Fruit fly (Drosophila melanogaster) whole organism, pupa: ENCODE measurements around the gene koko.
A peak's percentile ranks its signal among the peaks of the same experiment; 100 is the strongest.

Experiments used
- CG10348 ChIP-seq: fragments of 200-800 bp; sonication (Bioruptor generic); IDR thresholded peaks from 2 replicates; pipeline ENCODE4 v1.3.6; 2022; ENCODE audit warnings: missing biosample characterization, missing genetic modification characterization
- CG12605 ChIP-seq: fragments of 200-800 bp; sonication (Bioruptor generic); IDR thresholded peaks from 2 replicates; pipeline ENCODE4 v1.3.6; 2022; ENCODE audit warnings: missing biosample characterization, missing genetic modification characterization
- CG13204 ChIP-seq: fragments of 200-800 bp; sonication (Bioruptor generic); optimal IDR thresholded peaks from 2 replicates; lab custom pipeline; 2018; ENCODE audit warnings: missing biosample characterization, mild to moderate bottlenecking, missing genetic modification characterization, moderate library complexity
- CG14655 ChIP-seq: fragments of 200-800 bp; sonication (Bioruptor generic); optimal IDR thresholded peaks from 3 replicates; lab custom pipeline; 2017; ENCODE audit warnings: mild to moderate bottlenecking, missing biosample characterization, missing genetic modification reagents, missing genetic modification characterization
- CG15710 ChIP-seq: fragments of 200-800 bp; sonication (Bioruptor generic); optimal IDR thresholded peaks from 2 replicates; lab custom pipeline; 2018; ENCODE audit warnings: missing biosample characterization, mild to moderate bottlenecking, missing genetic modification characterization, moderate library complexity
- CG17806 ChIP-seq: fragments of 200-800 bp; sonication (Bioruptor generic); optimal IDR thresholded peaks from 2 replicates; lab custom pipeline; 2018; ENCODE audit warnings: missing biosample characterization, mild to moderate bottlenecking, missing genetic modification characterization, moderate library complexity
- CG32121 ChIP-seq: fragments of 200-800 bp; sonication (Bioruptor generic); IDR thresholded peaks from 2 replicates; pipeline ENCODE4 v1.3.6; 2022; ENCODE audit warnings: missing biosample characterization, missing genetic modification characterization
- CG34367 ChIP-seq: fragments of 200-800 bp; sonication (Bioruptor generic); optimal IDR thresholded peaks from 2 replicates; lab custom pipeline; 2018; ENCODE audit warnings: missing biosample characterization, mild to moderate bottlenecking, missing genetic modification characterization
- CG4496 ChIP-seq: fragments of 200-800 bp; sonication (Bioruptor generic); IDR thresholded peaks from 3 replicates; pipeline ENCODE4 v1.3.6; 2022; ENCODE audit warnings: missing biosample characterization, missing genetic modification characterization
- CG8159 ChIP-seq: fragments of 200-800 bp; sonication (Bioruptor generic); optimal IDR thresholded peaks from 3 replicates; lab custom pipeline; 2018; ENCODE audit warnings: missing biosample characterization, mild to moderate bottlenecking, missing genetic modification characterization, moderate library complexity
- CG8301 ChIP-seq: fragments of 200-800 bp; sonication (Bioruptor generic); optimal IDR thresholded peaks from 2 replicates; lab custom pipeline; 2018; ENCODE audit warnings: missing biosample characterization, mild to moderate bottlenecking, missing genetic modification characterization
- CG9948 ChIP-seq: fragments of 200-800 bp; sonication (Bioruptor generic); optimal IDR thresholded peaks from 2 replicates; lab custom pipeline; 2018; ENCODE audit warnings: missing biosample characterization, mild to moderate bottlenecking, missing genetic modification characterization, moderate library complexity
- D1 ChIP-seq: fragments of 200-800 bp; sonication (Bioruptor generic); optimal IDR thresholded peaks from 2 replicates; lab custom pipeline; 2018; ENCODE audit warnings: missing biosample characterization, mild to moderate bottlenecking, missing genetic modification characterization, moderate library complexity
- EcR ChIP-seq: fragments of 200-800 bp; sonication (Bioruptor generic); optimal IDR thresholded peaks from 3 replicates; lab custom pipeline; 2019; ENCODE audit warnings: missing biosample characterization, missing genetic modification characterization, mild to moderate bottlenecking, moderate library complexity, missing genetic modification reagents
- Ets98B ChIP-seq: fragments of 200-800 bp; sonication (Bioruptor generic); IDR thresholded peaks from 2 replicates; pipeline ENCODE4 v1.3.6; 2022; ENCODE audit warnings: missing biosample characterization, missing genetic modification characterization
- Pif1A ChIP-seq: fragments of 200-800 bp; sonication (Bioruptor generic); optimal IDR thresholded peaks from 3 replicates; lab custom pipeline; 2016; ENCODE audit warnings: missing biosample characterization, missing genetic modification characterization
- Pif1B ChIP-seq: fragments of 200-800 bp; sonication (Bioruptor generic); optimal IDR thresholded peaks from 3 replicates; lab custom pipeline; 2016; ENCODE audit warnings: missing biosample characterization, missing genetic modification characterization
- Snoo ChIP-seq: fragments of 200-800 bp; sonication (Bioruptor generic); optimal IDR thresholded peaks from 3 replicates; lab custom pipeline; 2017; ENCODE audit warnings: missing biosample characterization, mild to moderate bottlenecking, missing genetic modification characterization, inconsistent platforms
- fd96Ca ChIP-seq: fragments of 200-800 bp; sonication (Bioruptor generic); IDR thresholded peaks from 3 replicates; pipeline ENCODE4 v1.3.6; 2022; ENCODE audit warnings: missing biosample characterization, missing genetic modification characterization
- gl ChIP-seq: fragments of 200-800 bp; sonication (Bioruptor generic); optimal IDR thresholded peaks from 2 replicates; lab custom pipeline; 2018; ENCODE audit warnings: missing biosample characterization, mild to moderate bottlenecking, missing genetic modification characterization
- rn ChIP-seq: fragments of 200-800 bp; sonication (Bioruptor generic); IDR thresholded peaks from 2 replicates; pipeline ENCODE4 v1.3.6; 2022; ENCODE audit warnings: missing biosample characterization, missing genetic modification characterization

Gene koko

DNA sequence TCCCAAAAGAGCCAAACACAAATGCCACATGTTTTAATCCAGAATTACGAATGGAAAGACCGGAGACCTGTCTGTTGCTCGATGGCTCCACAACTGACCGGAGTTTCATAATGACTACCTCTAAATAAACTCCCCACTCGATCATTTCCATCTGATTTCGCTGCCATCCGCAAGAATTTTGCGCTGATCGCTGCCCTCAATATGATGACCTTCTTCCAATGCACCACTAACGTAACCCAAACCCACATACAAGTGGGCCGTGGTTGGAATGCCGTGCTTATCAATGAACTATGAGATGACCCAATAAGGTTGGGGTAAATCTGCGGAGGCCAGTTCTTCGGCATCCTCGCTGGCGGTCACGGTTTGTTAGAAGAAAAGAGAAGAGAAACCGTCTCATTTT is 17.9 kb upstream of the koko start, which contains the start of gene CG14309:
Gene CG14309 (minus strand): TSS at position 101 of the 400 bp plus-strand sequence.
- TF ChIP-seq D1 (no peak), Pif1B (GFP tag; lab: Kevin White, UChicago) (no peak), CG17806 (tag; lab: Kevin White, UChicago) (no peak), Pif1A (GFP tag; lab: Kevin White, UChicago) (no peak), CG4496 (GFP tag; lab: Robert Waterston, UW) (no peak), CG32121 (no peak), CG12605 (no peak), CG8159 (tag; lab: Kevin White, UChicago) (no peak), CG15710 (tag; lab: Kevin White, UChicago) (no peak)

DNA sequence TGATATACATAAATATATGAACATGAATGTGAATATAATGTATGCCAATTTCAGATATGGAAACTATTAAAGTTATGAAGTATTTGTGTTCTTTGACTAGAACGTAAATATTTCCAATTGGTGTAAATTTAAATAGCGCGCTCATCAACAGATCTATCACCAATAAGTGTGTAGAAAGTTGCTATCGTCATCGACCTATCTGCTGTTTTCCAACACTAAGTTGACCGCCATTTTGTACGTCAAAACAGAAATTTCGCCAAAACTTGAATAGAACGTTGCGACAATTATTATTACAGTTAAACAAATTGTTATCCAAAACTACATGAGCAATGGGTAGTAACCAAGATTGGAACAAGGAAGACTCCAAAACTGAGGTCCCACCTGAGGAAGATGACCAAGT is 17.2 kb upstream of the koko start, which contains the start of gene cona:
Gene cona (plus strand): TSS at position 236 of the 400 bp plus-strand sequence.
- TF ChIP-seq CG17806 (tag; lab: Kevin White, UChicago): no peak
- no peak for TF ChIP-seq rn (GFP tag; lab: Robert Waterston, UW)
- TF ChIP-seq D1: no peak
- TF ChIP-seq CG34367 (tag; lab: Kevin White, UChicago): no peak
- no peak for TF ChIP-seq fd96Ca
- TF ChIP-seq Pif1B (GFP tag; lab: Kevin White, UChicago): no peak
- no peak for TF ChIP-seq CG8159 (tag; lab: Kevin White, UChicago)
- TF ChIP-seq CG14655 (GFP tag; lab: Kevin White, UChicago): no peak
- TF ChIP-seq CG4496 (GFP tag; lab: Robert Waterston, UW): no peak
- TF ChIP-seq CG32121: no peak
- no peak for TF ChIP-seq Snoo (tag; lab: Kevin White, UChicago)
- no peak for TF ChIP-seq gl
- no peak for TF ChIP-seq CG15710 (tag; lab: Kevin White, UChicago)
- TF ChIP-seq CG9948: no peak
- no peak for TF ChIP-seq Ets98B
- no peak for TF ChIP-seq CG13204 (GFP tag; lab: Kevin White, UChicago)
- no peak for TF ChIP-seq Pif1A (GFP tag; lab: Kevin White, UChicago)
- TF ChIP-seq CG10348 (GFP tag; lab: Robert Waterston, UW): no peak
- no peak for TF ChIP-seq CG8301

DNA sequence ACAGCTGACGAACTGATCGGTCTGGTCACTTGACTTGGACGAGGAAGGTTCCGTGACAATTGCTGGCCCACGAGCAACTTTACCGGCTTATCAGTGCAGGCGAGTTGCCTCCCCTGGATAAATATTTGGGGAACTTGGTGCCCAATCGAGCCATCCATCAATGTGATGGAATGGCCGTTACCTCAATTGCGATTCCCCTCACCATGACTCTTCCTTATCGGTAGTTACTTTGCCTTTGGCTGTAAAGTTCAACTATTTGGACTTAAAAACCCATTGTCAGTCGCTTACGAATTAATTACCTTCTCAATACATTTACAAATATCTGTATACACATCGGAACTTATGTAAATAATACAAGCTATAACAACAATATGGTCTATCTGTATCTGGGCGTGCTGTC is 13.0 kb upstream of the koko start, which contains the start of gene Vha100-4:
Gene Vha100-4 (minus strand): TSS at position 16 of the 400 bp plus-strand sequence.
- TF ChIP-seq CG9948: no peak
- no peak for TF ChIP-seq gl
- TF ChIP-seq EcR: no peak
- no peak for TF ChIP-seq Ets98B
- TF ChIP-seq Pif1B (GFP tag; lab: Kevin White, UChicago): no peak
- TF ChIP-seq CG12605: no peak
- no peak for TF ChIP-seq CG10348 (GFP tag; lab: Robert Waterston, UW)
- TF ChIP-seq fd96Ca: no peak
- no peak for TF ChIP-seq CG17806 (tag; lab: Kevin White, UChicago)
- no peak for TF ChIP-seq rn (GFP tag; lab: Robert Waterston, UW)
- no peak for TF ChIP-seq Snoo (tag; lab: Kevin White, UChicago)
- no peak for TF ChIP-seq CG15710 (tag; lab: Kevin White, UChicago)
- TF ChIP-seq CG14655 (GFP tag; lab: Kevin White, UChicago): no peak
- no peak for TF ChIP-seq CG13204 (GFP tag; lab: Kevin White, UChicago)
- TF ChIP-seq CG32121: no peak
- TF ChIP-seq CG4496 (GFP tag; lab: Robert Waterston, UW): no peak
- TF ChIP-seq, all 21 proteins: peak for 0

DNA sequence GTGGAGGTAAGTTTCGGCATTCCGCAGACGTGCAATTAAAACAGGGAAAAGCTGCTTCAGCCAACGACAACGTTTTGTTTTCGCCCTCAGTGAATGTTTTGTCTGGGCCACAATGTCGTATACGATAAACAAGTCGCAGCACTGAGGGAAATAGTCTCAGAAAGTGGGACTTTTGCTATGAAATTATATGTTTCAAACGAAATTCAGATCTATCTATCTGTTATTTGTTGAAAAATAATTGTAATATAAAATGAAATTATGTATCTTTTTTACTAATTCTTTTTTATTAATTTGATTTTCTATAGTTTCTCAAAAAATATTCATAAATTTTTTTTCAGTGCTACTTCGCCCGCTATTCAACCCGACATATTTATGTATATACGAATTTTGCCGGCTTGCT is 9.4 kb upstream of the koko start:
- TF ChIP-seq rn (GFP tag; lab: Robert Waterston, UW) (peak; percentile 44; the same call in 1 of the 2 replicates), CG34367 (tag; lab: Kevin White, UChicago) (peak; percentile 40), CG15710 (tag; lab: Kevin White, UChicago) (peak; percentile 71), Ets98B (peak; percentile 75), D1 (no peak), Pif1B (GFP tag; lab: Kevin White, UChicago) (peak; percentile 35), CG4496 (GFP tag; lab: Robert Waterston, UW) (no peak), CG10348 (GFP tag; lab: Robert Waterston, UW) (no peak), EcR (peak; percentile 1), Snoo (tag; lab: Kevin White, UChicago) (no peak), CG13204 (GFP tag; lab: Kevin White, UChicago) (peak; percentile 36), CG9948 (no peak), Pif1A (GFP tag; lab: Kevin White, UChicago) (peak; percentile 63), CG17806 (tag; lab: Kevin White, UChicago) (peak; percentile 36), CG12605 (peak; percentile 54), gl (peak; percentile 44), CG32121 (peak; percentile 69; the same call in 1 of the 2 replicates), CG8301 (no peak), CG8159 (tag; lab: Kevin White, UChicago) (peak; percentile 52), CG14655 (GFP tag; lab: Kevin White, UChicago) (no peak), fd96Ca (no peak)

DNA sequence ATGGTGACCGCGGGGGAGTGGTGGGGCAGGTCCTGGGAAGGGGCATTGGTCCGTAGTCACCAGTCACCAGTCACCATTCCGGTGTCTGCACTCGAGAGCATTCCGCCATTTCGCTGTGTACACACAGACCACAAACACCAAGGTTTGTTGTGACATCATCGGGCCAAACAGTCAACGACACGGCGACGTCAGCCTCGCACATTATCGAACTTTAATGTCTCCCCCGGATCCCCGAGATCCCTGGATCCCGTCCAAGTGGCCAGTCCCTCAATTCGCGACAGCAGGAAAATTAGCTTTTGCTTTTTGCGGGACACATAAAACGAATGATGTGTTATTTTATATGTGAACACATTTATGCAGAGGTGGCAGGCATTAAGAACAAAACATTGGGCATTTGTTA is 8.0 kb upstream of the koko start:
- TF ChIP-seq CG15710 (tag; lab: Kevin White, UChicago) (no peak), EcR (peak; percentile 86), CG8301 (no peak), CG14655 (GFP tag; lab: Kevin White, UChicago) (no peak), Snoo (tag; lab: Kevin White, UChicago) (no peak), Pif1A (GFP tag; lab: Kevin White, UChicago) (no peak), CG8159 (tag; lab: Kevin White, UChicago) (no peak), CG13204 (GFP tag; lab: Kevin White, UChicago) (no peak), CG4496 (GFP tag; lab: Robert Waterston, UW) (0 out of 3 replicates have a peak, but pooled peaks have one; percentile 32)

DNA sequence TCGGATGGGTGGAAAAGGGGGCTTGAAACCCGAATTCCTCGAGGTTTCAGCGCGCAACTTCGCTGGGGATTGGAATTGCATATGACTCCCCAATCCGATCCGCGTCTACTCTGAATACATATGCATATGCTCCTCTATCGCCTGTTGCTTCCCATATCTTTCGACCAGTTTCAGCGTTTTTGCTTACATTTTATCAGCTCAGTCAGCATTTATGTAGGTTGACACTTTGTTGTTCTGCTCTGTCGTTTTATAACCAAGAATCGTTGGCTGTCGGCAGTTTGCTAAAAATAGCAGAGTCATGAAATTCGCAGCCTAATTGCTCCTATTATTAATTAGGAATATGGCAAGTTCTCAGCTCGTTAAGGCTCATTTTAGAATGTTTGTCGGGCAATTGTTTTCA is 7.1 kb upstream of the koko start:
- TF ChIP-seq CG13204 (GFP tag; lab: Kevin White, UChicago) (no peak), Pif1A (GFP tag; lab: Kevin White, UChicago) (no peak), CG8301 (no peak)
